Worm (Caenorhabditis elegans): ENCODE data around the gene atf-2.

DNA sequence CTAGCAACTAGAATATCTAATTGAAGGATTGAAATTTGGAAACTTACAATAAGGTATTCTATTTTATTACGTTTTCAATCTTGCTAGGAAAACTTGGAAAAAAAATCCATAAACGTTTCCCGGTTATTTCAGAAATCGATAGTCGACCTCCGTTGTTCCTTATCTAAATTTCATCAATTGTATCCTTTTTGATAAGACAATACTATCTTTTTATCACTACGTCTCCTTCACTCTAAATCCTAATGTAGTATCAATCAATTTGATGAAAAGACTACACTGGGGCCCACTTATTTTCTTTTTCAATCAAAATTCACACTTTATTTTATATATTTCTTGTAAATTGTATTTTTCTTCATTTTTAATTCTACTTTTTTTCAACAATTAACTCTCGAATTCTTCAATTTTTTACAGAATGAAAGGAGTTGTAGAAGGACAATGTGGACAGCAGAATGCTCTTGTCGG, 47.3 kb upstream of the atf-2 start, which contains the start of gene prx-5:
- TF ChIP-seq B0310.2 (tag; optimal IDR thresholded peaks at IDR 0.05), result no peak
- TF ChIP-seq flt-1 (GFP tag; IDR thresholded peaks at IDR 0.05), result no peak
- TF ChIP-seq aly-1 (tag; optimal IDR thresholded peaks at IDR 0.05), result no peak
- TF ChIP-seq ceh-36 (tag; optimal IDR thresholded peaks at IDR 0.05), result no peak
- TF ChIP-seq ama-1 (optimal IDR thresholded peaks at IDR 0.05), result no peak
- no peak for TF ChIP-seq tbx-37 (GFP tag; conservative IDR thresholded peaks at IDR 0.05)
- no peak for TF ChIP-seq F13C5.2 (tag; optimal IDR thresholded peaks at IDR 0.05)

Measured in whole organism, early embryonic.